Worm (Caenorhabditis elegans) whole organism, midembryonic: ENCODE measurements around the gene F16G10.9.

Source experiments
- T22C8.4 ChIP-seq: fragments of 200-800 bp; sonication (Bioruptor generic); IDR thresholded peaks from 2 replicates; pipeline ENCODE4 v1.3.6; 2022; ENCODE audit warnings: missing genetic modification characterization, missing compliant biosample characterization
- cog-1 ChIP-seq: sonication (generic microtip); optimal IDR thresholded peaks from 2 replicates; lab custom pipeline; 2016; ENCODE audit warnings: missing genetic modification characterization, missing compliant biosample characterization
- flt-1 ChIP-seq: fragments of 200-800 bp; sonication (Bioruptor generic); IDR thresholded peaks from 2 replicates; pipeline ENCODE4 v1.3.6; 2022; ENCODE audit warnings: missing genetic modification characterization, missing compliant biosample characterization
- klf-2 ChIP-seq: fragments of 200-800 bp; sonication (Bioruptor generic); conservative IDR thresholded peaks from 2 replicates; pipeline ENCODE4 v1.3.6; 2022; ENCODE audit warnings: missing genetic modification reagents, missing genetic modification characterization, missing compliant biosample characterization
- med-1 ChIP-seq: sonication (generic microtip); optimal IDR thresholded peaks from 2 replicates; lab custom pipeline; 2017; ENCODE audit warnings: missing genetic modification characterization, mild to moderate bottlenecking, missing compliant biosample characterization, antibody characterized with exemption, missing genetic modification reagents; ENCODE audit not compliant: insufficient read depth
- ref-1 ChIP-seq: fragments of 200-800 bp; sonication (Bioruptor generic); conservative IDR thresholded peaks from 2 replicates; pipeline ENCODE4 v1.3.6; 2022; ENCODE audit warnings: missing genetic modification reagents, missing genetic modification characterization, missing compliant biosample characterization
- tab-1 ChIP-seq: fragments of 200-800 bp; sonication (Bioruptor generic); IDR thresholded peaks from 2 replicates; pipeline ENCODE4 v1.3.6; 2022; ENCODE audit warnings: missing genetic modification characterization, missing compliant biosample characterization
- ztf-23 ChIP-seq: fragments of 200-800 bp; sonication (Bioruptor generic); IDR thresholded peaks from 2 replicates; pipeline ENCODE4 v1.3.6; 2022; ENCODE audit warnings: missing genetic modification reagents, missing genetic modification characterization, missing compliant biosample characterization
- ztf-29 ChIP-seq: fragments of 200-800 bp; sonication (Bioruptor generic); IDR thresholded peaks from 2 replicates; pipeline ENCODE4 v1.3.6; 2022; ENCODE audit warnings: missing genetic modification reagents, missing genetic modification characterization, missing compliant biosample characterization

F16G10.9 gene

DNA sequence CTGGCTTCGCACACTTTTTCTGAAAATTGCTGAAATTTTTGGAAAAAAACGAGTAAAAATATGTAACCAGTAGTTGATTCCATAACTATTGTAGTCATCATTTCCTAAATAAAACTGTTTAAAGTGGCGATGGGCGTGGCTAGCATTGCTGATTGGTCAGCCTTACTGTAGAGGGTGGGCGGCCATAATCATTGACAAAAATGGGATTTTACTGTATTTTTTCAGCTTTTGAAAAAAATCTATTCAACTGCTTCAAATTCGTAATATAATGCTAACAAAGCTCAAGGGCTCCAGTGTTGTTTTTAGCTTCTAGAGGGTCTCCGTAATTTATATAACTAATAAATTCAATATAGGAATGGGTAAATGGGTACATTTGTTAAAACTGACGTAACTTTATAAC lies 5.2 kb downstream of the F16G10.9 start, which contains the start of gene F16G10.7:
TSS of gene F16G10.7 (minus strand) at position 101 of the 400 bp plus-strand sequence.
- no peak for TF ChIP-seq med-1 (GFP tag; lab: Kevin White, UChicago)
- no peak for TF ChIP-seq ref-1 (GFP tag; lab: Robert Waterston, UW)
- no peak for TF ChIP-seq ztf-29 (GFP tag; lab: Robert Waterston, UW)
- no peak for TF ChIP-seq tab-1 (GFP tag; lab: Robert Waterston, UW)
- no peak for TF ChIP-seq flt-1 (GFP tag; lab: Robert Waterston, UW)
- no peak for TF ChIP-seq klf-2 (GFP tag; lab: Robert Waterston, UW)
- TF ChIP-seq ztf-23, result no peak
- no peak for TF ChIP-seq T22C8.4 (GFP tag; lab: Robert Waterston, UW)
- TF ChIP-seq cog-1 (tag; lab: Kevin White, UChicago), result no peak

DNA sequence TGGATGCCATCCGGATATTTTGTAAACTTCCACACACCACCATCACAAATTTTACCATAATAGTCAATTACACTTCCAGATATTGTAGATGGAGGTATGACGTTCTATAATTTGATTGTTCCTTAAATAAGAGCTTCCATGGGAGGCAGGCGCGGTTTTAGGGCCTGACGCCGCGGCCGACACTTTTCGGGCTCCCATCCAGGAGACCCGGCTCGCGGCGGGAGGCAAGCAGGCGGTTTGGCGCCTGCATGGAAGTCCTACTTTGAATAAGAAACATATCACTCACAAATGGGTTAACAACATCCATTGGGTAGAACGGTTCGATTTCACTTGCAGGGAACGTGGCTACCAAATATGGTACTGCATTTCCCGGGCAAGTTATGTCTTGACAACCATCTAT lies 5.7 kb downstream of the F16G10.9 start:
- TF ChIP-seq tab-1 (GFP tag; lab: Robert Waterston, UW) (no peak), ztf-29 (GFP tag; lab: Robert Waterston, UW) (no peak)

DNA sequence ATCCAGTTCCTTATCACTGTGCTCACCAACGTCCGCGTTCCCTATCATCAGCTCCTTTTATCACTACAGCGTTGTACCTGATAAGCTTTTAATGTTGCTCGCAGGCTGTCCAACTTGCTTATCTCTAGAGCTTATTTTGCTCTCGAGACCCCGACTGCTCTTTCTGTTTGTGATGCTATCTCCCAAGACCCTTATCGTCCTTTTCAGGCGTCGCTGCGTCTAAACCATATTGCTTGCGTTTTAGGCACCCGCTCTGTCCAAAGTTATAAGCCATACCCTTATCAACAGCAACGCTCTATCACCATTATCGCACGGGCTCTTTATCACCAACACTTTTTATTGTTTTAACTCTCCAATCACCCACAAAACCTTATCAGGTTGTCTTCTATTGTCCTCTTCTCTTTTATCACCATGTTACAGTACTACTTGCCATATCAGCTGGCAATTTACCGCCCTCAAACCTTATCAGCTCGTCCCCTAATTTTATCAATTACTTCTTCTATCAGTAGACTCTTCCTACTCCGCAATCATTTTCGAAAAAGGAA lies 6.9 kb downstream of the F16G10.9 start:
- TF ChIP-seq cog-1 (tag; lab: Kevin White, UChicago) (no peak), ztf-29 (GFP tag; lab: Robert Waterston, UW) (no peak), T22C8.4 (GFP tag; lab: Robert Waterston, UW) (no peak), flt-1 (GFP tag; lab: Robert Waterston, UW) (no peak), klf-2 (GFP tag; lab: Robert Waterston, UW) (no peak), ref-1 (GFP tag; lab: Robert Waterston, UW) (no peak), med-1 (GFP tag; lab: Kevin White, UChicago) (no peak), ztf-23 (no peak), tab-1 (GFP tag; lab: Robert Waterston, UW) (no peak)

DNA sequence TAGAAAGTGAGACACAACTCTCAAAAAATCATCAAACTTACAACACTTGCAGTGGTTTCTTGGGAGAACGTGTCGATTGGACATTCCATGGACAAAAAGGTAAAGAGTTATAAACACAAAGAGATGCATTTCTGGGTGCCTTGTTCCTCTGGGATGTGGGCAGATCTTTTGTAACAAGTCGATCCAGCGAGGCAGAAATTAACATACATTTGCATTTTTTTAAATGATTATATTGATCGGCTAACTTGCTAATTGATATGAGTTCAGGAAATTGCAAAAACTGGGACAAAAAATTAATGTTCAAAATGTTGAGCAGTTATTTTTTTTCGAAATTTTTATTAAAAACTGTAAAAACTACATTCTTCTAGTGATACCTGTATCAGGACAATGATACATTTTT lies 7.6 kb downstream of the F16G10.9 start, which contains the start of gene F16G10.6:
TSS of gene F16G10.6 (minus strand) at position 101 of the 400 bp plus-strand sequence.
- TF ChIP-seq cog-1 (tag; lab: Kevin White, UChicago) (no peak), ref-1 (GFP tag; lab: Robert Waterston, UW) (no peak), T22C8.4 (GFP tag; lab: Robert Waterston, UW) (no peak), med-1 (GFP tag; lab: Kevin White, UChicago) (no peak), flt-1 (GFP tag; lab: Robert Waterston, UW) (no peak), klf-2 (GFP tag; lab: Robert Waterston, UW) (no peak), ztf-29 (GFP tag; lab: Robert Waterston, UW) (no peak), tab-1 (GFP tag; lab: Robert Waterston, UW) (no peak), ztf-23 (no peak)

DNA sequence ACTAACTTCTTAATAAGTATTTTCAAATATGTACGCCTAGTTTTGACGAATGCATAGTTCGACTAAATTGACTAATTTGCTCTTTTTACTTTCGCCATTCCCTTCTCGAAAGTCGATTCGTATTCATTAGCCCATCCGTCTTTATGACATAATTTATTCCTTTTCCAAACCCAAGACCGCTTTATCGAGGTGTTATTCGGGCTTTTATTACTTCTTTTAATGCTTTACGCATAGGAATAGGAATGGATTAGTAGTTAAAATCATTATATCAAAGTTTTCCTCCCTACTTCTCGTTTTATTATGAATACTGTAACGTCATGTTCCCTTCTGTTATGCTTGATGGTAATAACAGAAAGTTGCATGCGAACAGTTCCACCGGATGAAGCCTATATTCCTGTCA lies 10.4 kb downstream of the F16G10.9 start, which contains the start of gene F16G10.2:
TSS of gene F16G10.2 (plus strand) at position 301 of the 400 bp plus-strand sequence.
- no peak for TF ChIP-seq med-1 (GFP tag; lab: Kevin White, UChicago)
- no peak for TF ChIP-seq ztf-23
- no peak for TF ChIP-seq cog-1 (tag; lab: Kevin White, UChicago)
- no peak for TF ChIP-seq tab-1 (GFP tag; lab: Robert Waterston, UW)
- TF ChIP-seq flt-1 (GFP tag; lab: Robert Waterston, UW), result no peak
- TF ChIP-seq ref-1 (GFP tag; lab: Robert Waterston, UW), result no peak
- no peak for TF ChIP-seq T22C8.4 (GFP tag; lab: Robert Waterston, UW)

DNA sequence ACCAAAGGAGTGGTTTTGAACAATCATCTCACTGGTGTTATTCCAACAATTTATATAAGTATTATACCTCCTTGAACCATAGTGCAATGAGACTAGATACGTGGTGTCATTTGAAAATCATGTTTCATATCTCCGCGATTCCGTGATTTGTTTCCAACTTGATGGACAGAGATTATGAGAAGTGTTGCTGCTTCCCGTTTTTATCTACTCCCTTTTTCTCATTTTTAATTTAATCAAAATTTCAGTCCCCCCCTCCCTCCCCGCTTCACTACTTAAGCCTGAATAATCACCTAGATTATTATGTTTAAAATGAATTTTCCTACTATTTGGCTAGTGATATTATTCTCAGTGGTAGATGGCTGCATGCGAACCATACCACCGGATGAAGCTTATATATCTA lies 13.3 kb downstream of the F16G10.9 start, which contains the start of gene F16G10.3:
TSS of gene F16G10.3 (plus strand) at position 301 of the 400 bp plus-strand sequence.
- TF ChIP-seq ztf-23 (no peak), tab-1 (GFP tag; lab: Robert Waterston, UW) (no peak), cog-1 (tag; lab: Kevin White, UChicago) (no peak), flt-1 (GFP tag; lab: Robert Waterston, UW) (no peak), med-1 (GFP tag; lab: Kevin White, UChicago) (no peak)

DNA sequence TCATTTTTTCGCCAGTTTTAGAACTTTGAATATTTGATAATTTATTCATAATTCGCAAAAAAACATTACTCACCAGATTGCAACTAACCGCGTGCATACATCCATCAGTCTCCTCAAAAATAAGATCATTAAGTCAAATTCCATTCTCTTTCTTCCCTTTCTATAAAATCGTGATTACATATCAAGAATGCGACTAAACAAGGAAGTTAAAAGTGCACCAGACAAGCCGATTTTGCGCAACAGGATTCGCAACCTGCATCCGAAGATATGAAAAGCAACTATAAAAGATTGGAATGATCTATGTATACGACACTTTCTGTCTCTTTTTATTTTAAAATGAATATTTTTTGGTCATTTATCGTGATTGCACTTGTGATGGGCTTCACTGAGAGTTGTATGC lies 16.4 kb downstream of the F16G10.9 start, which contains the start of gene hpo-25:
TSS of gene hpo-25 (plus strand) at position 301 of the 400 bp plus-strand sequence.
- TF ChIP-seq ztf-29 (GFP tag; lab: Robert Waterston, UW) (no peak), klf-2 (GFP tag; lab: Robert Waterston, UW) (no peak), ztf-23 (no peak), tab-1 (GFP tag; lab: Robert Waterston, UW) (no peak), med-1 (GFP tag; lab: Kevin White, UChicago) (no peak), cog-1 (tag; lab: Kevin White, UChicago) (no peak), T22C8.4 (GFP tag; lab: Robert Waterston, UW) (no peak), ref-1 (GFP tag; lab: Robert Waterston, UW) (no peak), flt-1 (GFP tag; lab: Robert Waterston, UW) (no peak)

DNA sequence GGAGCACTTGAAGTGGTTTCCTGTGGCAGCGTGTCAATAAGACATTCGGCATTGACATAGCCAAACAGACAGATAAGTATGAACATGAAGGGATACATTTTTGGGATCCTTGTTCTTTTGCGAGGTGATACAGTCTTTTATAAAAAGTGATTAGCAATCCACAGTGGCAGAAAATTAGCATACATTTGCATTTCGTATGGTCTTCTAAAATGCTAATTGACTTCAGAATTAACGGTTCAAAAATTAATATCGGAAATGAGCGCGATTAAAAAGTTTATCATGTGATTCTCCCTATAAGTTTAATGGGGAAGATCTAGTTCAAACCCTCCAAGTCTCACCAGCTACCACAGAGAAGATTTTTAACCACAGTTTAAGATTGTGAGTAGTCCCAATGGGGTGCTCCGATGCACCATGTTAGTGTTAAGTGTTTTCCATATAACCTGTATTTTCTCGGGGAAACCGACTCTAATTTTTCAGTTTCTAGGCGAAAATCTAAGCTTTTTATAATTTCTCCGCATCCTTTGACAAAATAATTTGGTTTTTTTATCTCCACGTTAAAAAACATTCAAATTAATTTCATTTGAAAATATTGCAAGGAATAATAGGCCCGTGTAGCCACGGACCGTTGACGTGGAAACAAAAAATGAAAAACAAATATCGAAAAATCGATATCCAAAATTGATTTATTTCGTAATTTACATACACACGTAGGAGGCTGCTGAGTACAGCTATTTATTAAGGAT lies 18.6 kb downstream of the F16G10.9 start, which contains the start of the genes F43C11.12 and F16G10.5:
TSS of gene F43C11.12 (minus strand) at position 101 of the 743 bp plus-strand sequence.
TSS of gene F16G10.5 (plus strand) at position 693 of the 743 bp plus-strand sequence.
- TF ChIP-seq ztf-29 (GFP tag; lab: Robert Waterston, UW) (no peak), ref-1 (GFP tag; lab: Robert Waterston, UW) (no peak), cog-1 (tag; lab: Kevin White, UChicago) (no peak), flt-1 (GFP tag; lab: Robert Waterston, UW) (no peak), klf-2 (GFP tag; lab: Robert Waterston, UW) (no peak), T22C8.4 (GFP tag; lab: Robert Waterston, UW) (no peak), tab-1 (GFP tag; lab: Robert Waterston, UW) (no peak), ztf-23 (no peak), med-1 (GFP tag; lab: Kevin White, UChicago) (no peak)
